Fruit fly (Drosophila melanogaster): ENCODE data around the gene CG15343.
A peak's percentile ranks its signal among the peaks of the same experiment; 100 is the strongest.

dm6 chrX:8263236-8263635 is 10.4 kb downstream of the CG15343 start:
- no peak for TF ChIP-seq Hr39 (GFP tag; optimal IDR thresholded peaks at IDR 0.05)
- TF ChIP-seq CG8119 (GFP tag; IDR thresholded peaks at IDR 0.05), result no peak
- no peak for TF ChIP-seq Blimp-1 (GFP tag; optimal IDR thresholded peaks at IDR 0.05)
- TF ChIP-seq Sox102F (GFP tag; optimal IDR thresholded peaks at IDR 0.05), result no peak
- TF ChIP-seq CG6792 (GFP tag; optimal IDR thresholded peaks at IDR 0.05), result no peak
- no peak for TF ChIP-seq CG3919 (GFP tag; optimal IDR thresholded peaks at IDR 0.05)
- no peak for TF ChIP-seq Gug (GFP tag; IDR thresholded peaks at IDR 0.05)
- TF ChIP-seq Eip75B (GFP tag; optimal IDR thresholded peaks at IDR 0.05), result no peak
- no peak for TF ChIP-seq CG6854 (GFP tag; optimal IDR thresholded peaks at IDR 0.05)
- no peak for TF ChIP-seq CG10669 (GFP tag; optimal IDR thresholded peaks at IDR 0.05)
- no peak for TF ChIP-seq pdm3 (GFP tag; optimal IDR thresholded peaks at IDR 0.05)
- TF ChIP-seq Met (GFP tag; optimal IDR thresholded peaks at IDR 0.05), result no peak
- TF ChIP-seq spab (GFP tag; optimal IDR thresholded peaks at IDR 0.05), result no peak
- peak; percentile 29 for TF ChIP-seq Hr4 (GFP tag; optimal IDR thresholded peaks at IDR 0.05)

Measured in whole organism, prepupa.